Fruit fly (Drosophila melanogaster) whole organism, embryonic: ENCODE data around the gene yellow-f.

ENCODE experiments used
- ATbp ChIP-seq: fragments of 200-800 bp; sonication (Bioruptor generic); optimal IDR thresholded peaks from 2 replicates; lab custom pipeline; 2017; ENCODE audit warnings: missing biosample characterization, mild to moderate bottlenecking, missing genetic modification characterization, missing genetic modification reagents
- Antp ChIP-seq: fragments of 200-800 bp; sonication (Bioruptor generic); optimal IDR thresholded peaks from 3 replicates; lab custom pipeline; 2016; ENCODE audit warnings: missing biosample characterization, missing genetic modification characterization
- Awh ChIP-seq: fragments of 200-800 bp; sonication (Bioruptor generic); IDR thresholded peaks from 2 replicates; pipeline ENCODE4, ENCODE4 v1.3.6; 2022; ENCODE audit warnings: missing biosample characterization, missing genetic modification characterization
- B-H1 ChIP-seq: fragments of 200-800 bp; sonication (Bioruptor generic); IDR thresholded peaks from 3 replicates; pipeline ENCODE4 v1.3.6; 2022; ENCODE audit warnings: missing biosample characterization, missing genetic modification characterization
- B-H2 ChIP-seq: fragments of 200-800 bp; sonication (Bioruptor generic); optimal IDR thresholded peaks from 2 replicates; lab custom pipeline; 2018; ENCODE audit warnings: missing biosample characterization, mild to moderate bottlenecking, missing genetic modification characterization
- CG11456 ChIP-seq: fragments of 200-800 bp; sonication (Bioruptor generic); IDR thresholded peaks from 3 replicates; pipeline ENCODE4 v1.3.6; 2022; ENCODE audit warnings: missing biosample characterization, missing genetic modification characterization
- CG12236 ChIP-seq: fragments of 200-800 bp; sonication (Bioruptor generic); optimal IDR thresholded peaks from 2 replicates; lab custom pipeline; 2016; ENCODE audit warnings: missing biosample characterization, missing genetic modification characterization
- CG1233 ChIP-seq: fragments of 200-800 bp; sonication (Bioruptor generic); optimal IDR thresholded peaks from 4 replicates; lab custom pipeline; 2018; ENCODE audit warnings: missing biosample characterization, mild to moderate bottlenecking, missing genetic modification characterization
- CG12659 ChIP-seq: fragments of 200-800 bp; sonication (Bioruptor generic); optimal IDR thresholded peaks from 3 replicates; lab custom pipeline; 2017; ENCODE audit warnings: mild to moderate bottlenecking, missing biosample characterization, missing genetic modification reagents, missing genetic modification characterization
- CG14667 ChIP-seq: fragments of 200-800 bp; sonication (Bioruptor generic); IDR thresholded peaks from 2 replicates; pipeline ENCODE4 v1.3.6; 2022; ENCODE audit warnings: missing biosample characterization, missing genetic modification characterization
- CG14710 ChIP-seq: fragments of 200-800 bp; sonication (Bioruptor generic); optimal IDR thresholded peaks from 3 replicates; lab custom pipeline; 2019; ENCODE audit warnings: missing biosample characterization, mild to moderate bottlenecking, missing genetic modification characterization, moderate library complexity
- CG17829 ChIP-seq: fragments of 200-800 bp; optimal IDR thresholded peaks from 2 replicates; lab custom pipeline; 2019; ENCODE audit warnings: missing biosample characterization, mild to moderate bottlenecking, missing genetic modification characterization, moderate library complexity
- CG31365 ChIP-seq: fragments of 200-800 bp; sonication (Bioruptor generic); optimal IDR thresholded peaks from 2 replicates; lab custom pipeline; 2018; ENCODE audit warnings: missing biosample characterization, mild to moderate bottlenecking, missing genetic modification characterization
- CG3163 ChIP-seq: fragments of 200-800 bp; sonication (Bioruptor generic); optimal IDR thresholded peaks from 3 replicates; lab custom pipeline; 2016; ENCODE audit warnings: missing biosample characterization, missing genetic modification characterization
- CG32772 ChIP-seq: fragments of 200-800 bp; sonication (Bioruptor generic); IDR thresholded peaks from 2 replicates; pipeline ENCODE4 v1.3.6; 2022; ENCODE audit warnings: missing biosample characterization, missing genetic modification characterization
- CG34376 ChIP-seq: fragments of 200-800 bp; sonication (Bioruptor generic); optimal IDR thresholded peaks from 2 replicates; lab custom pipeline; 2018; ENCODE audit warnings: missing biosample characterization, mild to moderate bottlenecking, missing genetic modification characterization
- CG3838 ChIP-seq: fragments of 200-800 bp; sonication (Bioruptor generic); optimal IDR thresholded peaks from 3 replicates; lab custom pipeline; 2016; ENCODE audit warnings: missing biosample characterization, missing genetic modification characterization
- CG42726 ChIP-seq: fragments of 200-800 bp; sonication (Bioruptor generic); IDR thresholded peaks from 2 replicates; pipeline ENCODE4 v1.3.6; 2022; ENCODE audit warnings: missing biosample characterization, missing genetic modification characterization; ENCODE audit not compliant: partially characterized antibody
- CG43689 ChIP-seq: fragments of 200-800 bp; sonication (Bioruptor generic); IDR thresholded peaks from 2 replicates; pipeline ENCODE4 v1.3.6; 2022; ENCODE audit warnings: missing biosample characterization, missing genetic modification characterization
- CG6654 ChIP-seq: fragments of 200-800 bp; sonication (Bioruptor generic); optimal IDR thresholded peaks from 2 replicates; lab custom pipeline; 2017; ENCODE audit warnings: missing biosample characterization, mild to moderate bottlenecking, missing genetic modification characterization
- CG8290 ChIP-seq, 3 experiments: fragments of 200-800 bp; sonication (Bioruptor generic); optimal IDR thresholded peaks; 2 replicates each; lab custom pipeline; 2016 to 2019; ENCODE audit warnings: missing biosample characterization in 3 of 3, missing genetic modification characterization in 3 of 3, mild to moderate bottlenecking in 2 of 3, moderate library complexity in 1 of 3
- CG9215 ChIP-seq: fragments of 200-800 bp; sonication (Bioruptor generic); IDR thresholded peaks from 2 replicates; pipeline ENCODE4 v1.3.6; 2022; ENCODE audit warnings: missing biosample characterization, missing genetic modification characterization
- CG9797 ChIP-seq: fragments of 200-800 bp; sonication (Bioruptor generic); optimal IDR thresholded peaks from 3 replicates; lab custom pipeline; 2018; ENCODE audit warnings: missing biosample characterization, mild to moderate bottlenecking, missing genetic modification characterization
- Doc2 ChIP-seq: fragments of 200-800 bp; sonication (Bioruptor generic); IDR thresholded peaks from 2 replicates; pipeline ENCODE4 v1.3.6; 2022; ENCODE audit warnings: missing biosample characterization, missing genetic modification characterization
- Elba2 ChIP-seq: fragments of 200-800 bp; sonication (Bioruptor generic); optimal IDR thresholded peaks from 3 replicates; lab custom pipeline; 2016; ENCODE audit warnings: missing biosample characterization, missing genetic modification characterization
- Hand ChIP-seq: fragments of 200-800 bp; sonication (Bioruptor generic); optimal IDR thresholded peaks from 2 replicates; lab custom pipeline; 2017; ENCODE audit warnings: mild to moderate bottlenecking, missing biosample characterization, missing genetic modification reagents, missing genetic modification characterization
- Lim3 ChIP-seq: fragments of 200-800 bp; sonication (Bioruptor generic); IDR thresholded peaks from 2 replicates; pipeline ENCODE4 v1.3.6; 2022; ENCODE audit warnings: missing biosample characterization, missing genetic modification characterization
- MBD-R2 ChIP-seq: fragments of 200-800 bp; sonication (Bioruptor generic); IDR thresholded peaks from 2 replicates; pipeline ENCODE4 v1.3.6; 2022; ENCODE audit warnings: missing biosample characterization, missing genetic modification characterization
- MESR4 ChIP-seq: fragments of 200-800 bp; sonication (Bioruptor generic); optimal IDR thresholded peaks from 2 replicates; lab custom pipeline; 2018; ENCODE audit warnings: missing biosample characterization, mild to moderate bottlenecking, missing genetic modification characterization, moderate library complexity
- Mad ChIP-seq: fragments of 200-800 bp; sonication (Bioruptor generic); optimal IDR thresholded peaks from 2 replicates; lab custom pipeline; 2016; ENCODE audit warnings: missing biosample characterization, missing genetic modification characterization
- Med ChIP-seq: fragments of 200-800 bp; sonication (Bioruptor generic); peaks from one replicate; lab custom pipeline; 2016; ENCODE audit warnings: missing biosample characterization, missing genetic modification characterization, mild to moderate bottlenecking, inconsistent platforms, moderate library complexity
- Meics ChIP-seq: fragments of 200-800 bp; sonication (Bioruptor generic); optimal IDR thresholded peaks from 2 replicates; lab custom pipeline; 2017; ENCODE audit warnings: missing biosample characterization, mild to moderate bottlenecking, missing genetic modification characterization
- Nf-YC ChIP-seq: fragments of 200-800 bp; optimal IDR thresholded peaks from 3 replicates; lab custom pipeline; 2019; ENCODE audit warnings: missing biosample characterization, mild to moderate bottlenecking, missing genetic modification characterization, moderate library complexity
- Oaz ChIP-seq: fragments of 200-800 bp; sonication (Bioruptor generic); IDR thresholded peaks from 2 replicates; pipeline ENCODE4 v1.3.6; 2022; ENCODE audit warnings: missing biosample characterization, missing genetic modification characterization
- Sry-δ ChIP-seq: fragments of 200-800 bp; sonication (Bioruptor generic); optimal IDR thresholded peaks from 2 replicates; lab custom pipeline; 2016; ENCODE audit warnings: missing biosample characterization, missing genetic modification characterization
- Ssrp ChIP-seq: fragments of 200-800 bp; sonication (Bioruptor generic); optimal IDR thresholded peaks from 2 replicates; lab custom pipeline; 2018; ENCODE audit warnings: missing biosample characterization, mild to moderate bottlenecking, missing genetic modification characterization, moderate library complexity
- ato ChIP-seq: fragments of 200-800 bp; sonication (Bioruptor generic); IDR thresholded peaks from 2 replicates; pipeline ENCODE4 v1.3.6; 2022; ENCODE audit warnings: missing biosample characterization, missing genetic modification characterization; ENCODE audit not compliant: partially characterized antibody
- br ChIP-seq: fragments of >200 bp; optimal IDR thresholded peaks from 2 replicates; lab custom pipeline; 2017
- cato ChIP-seq: fragments of 200-800 bp; sonication (Bioruptor generic); optimal IDR thresholded peaks from 2 replicates; lab custom pipeline; 2016; ENCODE audit warnings: missing biosample characterization, missing genetic modification characterization, borderline replicate concordance
- danr ChIP-seq: fragments of 200-800 bp; sonication (Bioruptor generic); IDR thresholded peaks from 2 replicates; pipeline ENCODE4 v1.3.6; 2022; ENCODE audit warnings: missing biosample characterization, missing genetic modification characterization
- dysf ChIP-seq: fragments of 200-800 bp; sonication (Bioruptor generic); IDR thresholded peaks from 3 replicates; pipeline ENCODE4 v1.3.6; 2022; ENCODE audit warnings: missing biosample characterization, missing genetic modification characterization
- fd64A ChIP-seq: fragments of 200-800 bp; sonication (Bioruptor generic); optimal IDR thresholded peaks from 3 replicates; lab custom pipeline; 2018; ENCODE audit warnings: missing biosample characterization, mild to moderate bottlenecking, missing genetic modification characterization
- fru ChIP-seq: fragments of >200 bp; optimal IDR thresholded peaks from 2 replicates; lab custom pipeline; 2017
- gsb ChIP-seq: fragments of 200-800 bp; sonication (Bioruptor generic); IDR thresholded peaks from 2 replicates; pipeline ENCODE4 v1.3.6; 2022; ENCODE audit warnings: missing biosample characterization, missing genetic modification characterization
- ham ChIP-seq: fragments of 200-800 bp; sonication (Bioruptor generic); IDR thresholded peaks from 2 replicates; pipeline ENCODE4 v1.3.6; 2022; ENCODE audit warnings: missing biosample characterization, missing genetic modification characterization
- knrl ChIP-seq: fragments of 200-800 bp; sonication (Bioruptor generic); IDR thresholded peaks from 3 replicates; pipeline ENCODE4 v1.3.6; 2022; ENCODE audit warnings: missing biosample characterization, missing genetic modification characterization; ENCODE audit not compliant: partially characterized antibody
- lola ChIP-seq, 3 experiments: fragments of >200 bp in 2 of 3; fragments of 200-800 bp in 1 of 3; sonication (Bioruptor generic) in 1 of 3; optimal IDR thresholded peaks; 2 replicates each; lab custom pipeline; 2017 to 2019; ENCODE audit warnings: missing biosample characterization in 3 of 3, missing genetic modification characterization in 3 of 3, mild to moderate bottlenecking in 1 of 3, moderate library complexity in 1 of 3
- otp ChIP-seq: fragments of 200-800 bp; sonication (Bioruptor generic); IDR thresholded peaks from 3 replicates; pipeline ENCODE4, ENCODE4 v1.3.6; 2022; ENCODE audit warnings: missing biosample characterization, missing genetic modification characterization
- pfk ChIP-seq: fragments of 200-800 bp; sonication (Bioruptor generic); optimal IDR thresholded peaks from 2 replicates; lab custom pipeline; 2018; ENCODE audit warnings: missing biosample characterization, mild to moderate bottlenecking, missing genetic modification characterization, moderate library complexity
- zf30C ChIP-seq: fragments of 200-800 bp; sonication (Bioruptor generic); optimal IDR thresholded peaks from 3 replicates; lab custom pipeline; 2018; ENCODE audit warnings: missing biosample characterization, mild to moderate bottlenecking, missing genetic modification characterization

The yellow-f gene

DNA sequence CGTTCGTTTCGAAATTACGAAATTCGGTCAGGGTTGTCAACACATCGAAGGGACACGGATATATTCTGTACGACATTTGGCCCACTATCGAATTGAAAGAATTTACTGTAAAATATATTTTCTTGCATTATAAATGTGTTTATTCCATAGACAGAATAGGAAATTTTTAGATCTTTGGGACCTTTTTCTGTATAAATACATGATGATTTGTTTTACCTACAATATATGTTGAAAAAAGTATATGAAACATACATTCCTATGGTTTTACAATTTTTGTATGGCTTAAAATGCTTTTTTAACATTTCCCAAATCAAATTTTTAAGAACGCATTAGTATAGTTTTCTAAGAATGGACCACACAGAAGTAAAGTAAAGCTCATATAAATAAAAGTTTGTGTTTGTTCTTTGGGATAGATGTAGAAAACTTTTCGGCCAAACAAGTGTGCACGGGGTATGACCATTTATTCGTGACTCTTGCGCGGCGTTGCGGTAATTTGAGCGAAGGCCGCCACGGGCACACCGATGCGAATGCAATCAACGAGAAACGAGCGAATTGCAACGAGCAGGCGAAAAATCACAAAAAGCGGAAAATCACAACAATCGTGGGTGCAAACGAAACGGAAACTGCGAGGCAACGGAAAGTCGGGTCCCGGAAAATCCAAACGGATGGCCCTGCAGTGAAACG, 4.7 kb upstream of the yellow-f start, which contains the start of the genes CG17327, CG44194 and CG7518 (continued):
- TF ChIP-seq Sry-δ (GFP tag; lab: Kevin White, UChicago) = peak; percentile 60
- peak; percentile 70 for TF ChIP-seq CG12659 (GFP tag; lab: Kevin White, UChicago)
- no peak for TF ChIP-seq CG9215 (GFP tag; lab: Robert Waterston, UW)
- TF ChIP-seq CG8290 (GFP tag; optimal IDR thresholded peaks at IDR 0.05; lab: Kevin White, UChicago) = no peak
- TF ChIP-seq CG8290 (tag; optimal IDR thresholded peaks at IDR 0.05; lab: Kevin White, UChicago) = no peak
- TF ChIP-seq CG6654 = no peak
- TF ChIP-seq fru (lab: Kevin White, UChicago) = peak; percentile 11
- peak; percentile 77 for TF ChIP-seq MESR4 (GFP tag; lab: Kevin White, UChicago)
- TF ChIP-seq Med = peak; percentile 65
- no peak for TF ChIP-seq br (lab: Kevin White, UChicago)
- no peak for TF ChIP-seq Lim3 (GFP tag; lab: Robert Waterston, UW)
- no peak for TF ChIP-seq B-H1 (GFP tag; lab: Robert Waterston, UW)
- TF ChIP-seq cato (GFP tag; lab: Kevin White, UChicago) = peak; percentile 7
- TF ChIP-seq CG14710 (tag; lab: Kevin White, UChicago) = peak; percentile 80
- no peak for TF ChIP-seq CG43689 (GFP tag; lab: Robert Waterston, UW)
- no peak for TF ChIP-seq CG32772 (GFP tag; lab: Robert Waterston, UW)
- peak; percentile 47; the same call in 2 of the 3 replicates for TF ChIP-seq knrl (GFP tag; lab: Robert Waterston, UW)
- TF ChIP-seq CG9797 (GFP tag; lab: Kevin White, UChicago) = peak; percentile 90
- TF ChIP-seq Awh (GFP tag; lab: Robert Waterston, UW) = no peak
- no peak for TF ChIP-seq danr (GFP tag; lab: Robert Waterston, UW)
- TF ChIP-seq zf30C (GFP tag; lab: Kevin White, UChicago) = no peak
- peak; percentile 47 for TF ChIP-seq CG17829
- TF ChIP-seq Antp (GFP tag; lab: Kevin White, UChicago) = no peak
- no peak for TF ChIP-seq Nf-YC (tag; lab: Kevin White, UChicago)
- no peak for TF ChIP-seq CG31365 (tag; lab: Kevin White, UChicago)
- TF ChIP-seq Doc2 = no peak
- no peak for TF ChIP-seq ato (GFP tag; lab: Robert Waterston, UW)
- no peak for TF ChIP-seq B-H2 (GFP tag; lab: Kevin White, UChicago)
- peak in 1 of 3 experiments; percentile 52 for TF ChIP-seq lola (GFP tag; optimal IDR thresholded peaks at IDR 0.05; lab: Kevin White, UChicago)
- no peak for TF ChIP-seq CG12236 (GFP tag; lab: Kevin White, UChicago)
- no peak for TF ChIP-seq gsb
- TF ChIP-seq otp (GFP tag; lab: Robert Waterston, UW) = no peak
- TF ChIP-seq Mad (GFP tag; lab: Kevin White, UChicago) = no peak
- no peak for TF ChIP-seq CG1233 (GFP tag; lab: Kevin White, UChicago)
- TF ChIP-seq Elba2 (GFP tag; lab: Kevin White, UChicago) = no peak
- no peak for TF ChIP-seq ham (GFP tag; lab: Robert Waterston, UW)
- no peak for TF ChIP-seq dysf (GFP tag; lab: Robert Waterston, UW)
- no peak for TF ChIP-seq Hand (GFP tag; lab: Kevin White, UChicago)
- TF ChIP-seq CG14667 (GFP tag; lab: Robert Waterston, UW) = no peak
- no peak for TF ChIP-seq pfk
- TF ChIP-seq Oaz (GFP tag; lab: Robert Waterston, UW) = no peak
- TF ChIP-seq CG11456 (GFP tag; lab: Robert Waterston, UW) = peak; percentile 25; the same call in 2 of the 3 replicates
- peak; percentile 5 for TF ChIP-seq CG34376 (GFP tag; lab: Kevin White, UChicago)
- TF ChIP-seq Meics (GFP tag; lab: Kevin White, UChicago) = no peak
- peak; percentile 59 for TF ChIP-seq MBD-R2 (GFP tag; lab: Robert Waterston, UW)
- TF ChIP-seq Ssrp (tag; lab: Kevin White, UChicago) = peak; percentile 2
- no peak for TF ChIP-seq CG3163 (GFP tag; lab: Kevin White, UChicago)
- TF ChIP-seq fd64A = no peak
- peak; percentile 51; the same call in 1 of the 2 replicates for TF ChIP-seq CG42726
- TF ChIP-seq CG3838 (GFP tag; lab: Kevin White, UChicago) = no peak
- TF ChIP-seq ATbp (GFP tag; lab: Kevin White, UChicago) = no peak
